Worm (Caenorhabditis elegans) whole organism, young adult: ENCODE measurements around the gene K02E10.6.
A peak's percentile ranks its signal among the peaks of the same experiment; 100 is the strongest.

ENCODE experiments used
- C17E4.6 ChIP-seq: fragments of 200-800 bp; sonication (Bioruptor generic); IDR thresholded peaks from 2 replicates; pipeline ENCODE4 v1.3.6; 2022; ENCODE audit warnings: missing genetic modification reagents, missing genetic modification characterization, missing compliant biosample characterization
- D2030.7 ChIP-seq: fragments of 200-800 bp; sonication (Bioruptor generic); IDR thresholded peaks from 2 replicates; pipeline ENCODE4 v1.3.6; 2022; ENCODE audit warnings: missing genetic modification reagents, missing genetic modification characterization, missing compliant biosample characterization
- F22D6.2 ChIP-seq: sonication (generic microtip); optimal IDR thresholded peaks from 2 replicates; lab custom pipeline; 2016; ENCODE audit warnings: mild to moderate bottlenecking, missing genetic modification characterization, missing compliant biosample characterization
- F39B2.1 ChIP-seq: fragments of 200-800 bp; sonication (Bioruptor generic); IDR thresholded peaks from 2 replicates; pipeline ENCODE4 v1.3.6; 2022; ENCODE audit warnings: missing genetic modification reagents, missing genetic modification characterization, missing compliant biosample characterization
- F55B11.4 ChIP-seq: sonication (generic microtip); optimal IDR thresholded peaks from 2 replicates; lab custom pipeline; 2016; ENCODE audit warnings: missing compliant biosample characterization, missing genetic modification characterization, borderline replicate concordance; ENCODE audit not compliant: insufficient read depth
- F57A8.1 ChIP-seq: fragments of 200-800 bp; sonication (Bioruptor generic); optimal IDR thresholded peaks from 2 replicates; lab custom pipeline; 2018; ENCODE audit warnings: mild to moderate bottlenecking, missing genetic modification characterization, moderate library complexity, missing compliant biosample characterization
- F57C9.4 ChIP-seq: sonication (generic microtip); optimal IDR thresholded peaks from 2 replicates; lab custom pipeline; 2017; ENCODE audit warnings: mild to moderate bottlenecking, missing genetic modification characterization, missing compliant biosample characterization
- Y56A3A.18 ChIP-seq: fragments of 200-800 bp; sonication (Bioruptor generic); IDR thresholded peaks from 2 replicates; pipeline ENCODE4 v1.3.6; 2022; ENCODE audit warnings: missing genetic modification reagents, missing genetic modification characterization, missing compliant biosample characterization
- ZK185.1 ChIP-seq: sonication (generic microtip); optimal IDR thresholded peaks from 2 replicates; lab custom pipeline; 2016; ENCODE audit warnings: mild to moderate bottlenecking, missing genetic modification characterization, missing compliant biosample characterization; ENCODE audit not compliant: poor library complexity, severe bottlenecking
- aptf-3 ChIP-seq: fragments of 200-800 bp; sonication (Bioruptor generic); IDR thresholded peaks from 2 replicates; pipeline ENCODE4 v1.3.6; 2022; ENCODE audit warnings: missing genetic modification characterization, missing compliant biosample characterization
- atf-7 ChIP-seq: sonication (generic microtip); optimal IDR thresholded peaks from 2 replicates; lab custom pipeline; 2017; ENCODE audit warnings: mild to moderate bottlenecking, missing genetic modification characterization, missing compliant biosample characterization
- attf-6 ChIP-seq: fragments of 200-800 bp; sonication (Bioruptor generic); IDR thresholded peaks from 2 replicates; pipeline ENCODE4 v1.3.6; 2022; ENCODE audit warnings: missing genetic modification reagents, missing genetic modification characterization, missing compliant biosample characterization
- ceh-40 ChIP-seq: fragments of 200-800 bp; sonication (Bioruptor generic); IDR thresholded peaks from 2 replicates; pipeline ENCODE4 v1.3.6; 2022; ENCODE audit warnings: missing genetic modification characterization, missing compliant biosample characterization
- ceh-79 ChIP-seq: sonication (generic microtip); optimal IDR thresholded peaks from 2 replicates; lab custom pipeline; 2017; ENCODE audit warnings: mild to moderate bottlenecking, missing genetic modification characterization, missing compliant biosample characterization
- egl-18 ChIP-seq: fragments of 200-800 bp; sonication (Bioruptor generic); IDR thresholded peaks from 2 replicates; pipeline ENCODE4 v1.3.6; 2022; ENCODE audit warnings: missing genetic modification reagents, missing genetic modification characterization, missing compliant biosample characterization
- egl-44 ChIP-seq: fragments of 200-800 bp; sonication (Bioruptor generic); IDR thresholded peaks from 2 replicates; pipeline ENCODE4 v1.3.6; 2022; ENCODE audit warnings: missing genetic modification reagents, missing genetic modification characterization, missing compliant biosample characterization
- egrh-3 ChIP-seq: fragments of 200-800 bp; sonication (Bioruptor generic); IDR thresholded peaks from 2 replicates; pipeline ENCODE4 v1.3.6; 2022; ENCODE audit warnings: missing genetic modification reagents, missing genetic modification characterization, missing compliant biosample characterization
- ekl-4 ChIP-seq: fragments of 200-800 bp; sonication (Bioruptor generic); IDR thresholded peaks from 2 replicates; pipeline ENCODE4 v1.3.6; 2022; ENCODE audit warnings: missing genetic modification reagents, missing genetic modification characterization, missing compliant biosample characterization
- hlh-12 ChIP-seq: sonication (generic microtip); optimal IDR thresholded peaks from 2 replicates; lab custom pipeline; 2016; ENCODE audit warnings: missing genetic modification characterization, missing compliant biosample characterization
- hrde-1 ChIP-seq: sonication (generic microtip); optimal IDR thresholded peaks from 2 replicates; lab custom pipeline; 2016; ENCODE audit warnings: missing genetic modification characterization, mild to moderate bottlenecking, missing compliant biosample characterization, moderate library complexity, missing genotype, missing genetic modification reagents, borderline replicate concordance
- lin-26 ChIP-seq: fragments of 200-800 bp; sonication (Bioruptor generic); IDR thresholded peaks from 2 replicates; pipeline ENCODE4 v1.3.6; 2022; ENCODE audit warnings: missing genetic modification reagents, missing genetic modification characterization, missing compliant biosample characterization
- lsl-1 ChIP-seq: fragments of 200-800 bp; sonication (Bioruptor generic); optimal IDR thresholded peaks from 2 replicates; lab custom pipeline; 2018; ENCODE audit warnings: mild to moderate bottlenecking, missing genetic modification characterization, moderate library complexity, missing compliant biosample characterization
- madf-3 ChIP-seq: fragments of 200-800 bp; sonication (Bioruptor generic); IDR thresholded peaks from 2 replicates; pipeline ENCODE4 v1.3.6; 2022; ENCODE audit warnings: missing genetic modification reagents, missing genetic modification characterization, missing compliant biosample characterization
- mxl-1 ChIP-seq: sonication (generic microtip); optimal IDR thresholded peaks from 2 replicates; lab custom pipeline; 2016; ENCODE audit warnings: missing genetic modification characterization, missing compliant biosample characterization
- nfya-2 ChIP-seq: fragments of 200-800 bp; sonication (Bioruptor generic); IDR thresholded peaks from 2 replicates; pipeline ENCODE4 v1.3.6; 2022; ENCODE audit warnings: missing genetic modification reagents, missing genetic modification characterization, missing compliant biosample characterization
- nfyb-1 ChIP-seq: fragments of 200-800 bp; sonication (Bioruptor generic); IDR thresholded peaks from 2 replicates; pipeline ENCODE4 v1.3.6; 2022; ENCODE audit warnings: missing genetic modification reagents, missing genetic modification characterization, missing compliant biosample characterization
- nhr-179 ChIP-seq: sonication (generic microtip); optimal IDR thresholded peaks from 2 replicates; lab custom pipeline; 2016; ENCODE audit warnings: mild to moderate bottlenecking, missing genetic modification characterization, missing compliant biosample characterization
- rpc-1 ChIP-seq, 2 experiments: fragments of 150-350 bp in 1 of 2; sonication (generic microtip) in 1 of 2; optimal IDR thresholded peaks; 2 replicates each; lab custom pipeline; 2014 to 2018; ENCODE audit warnings: missing biosample characterization in 1 of 2, missing genetic modification characterization in 1 of 2, missing genetic modification reagents in 1 of 2, missing genotype in 1 of 2
- snpc-1.1 ChIP-seq: sonication (generic microtip); optimal IDR thresholded peaks from 2 replicates; lab custom pipeline; 2017; ENCODE audit warnings: missing genetic modification characterization, mild to moderate bottlenecking, missing compliant biosample characterization, antibody characterized with exemption, moderate library complexity, missing genotype, missing genetic modification reagents; ENCODE audit not compliant: insufficient read depth
- snpc-3.4 ChIP-seq: sonication (generic microtip); optimal IDR thresholded peaks from 2 replicates; lab custom pipeline; 2017; ENCODE audit warnings: missing genetic modification characterization, mild to moderate bottlenecking, missing compliant biosample characterization, antibody characterized with exemption, moderate library complexity, missing genotype, missing genetic modification reagents
- snpc-4 ChIP-seq, 5 experiments: fragments of 150-350 bp in 1 of 5; sonication (generic microtip) in 4 of 5; optimal IDR thresholded peaks; 2 replicates each; lab custom pipeline; 2014 to 2018; ENCODE audit warnings: missing genetic modification characterization in 5 of 5, missing biosample characterization in 3 of 5, antibody characterized with exemption in 2 of 5, mild to moderate bottlenecking in 2 of 5, missing compliant biosample characterization in 2 of 5, missing genotype in 2 of 5, moderate library complexity in 2 of 5, missing genetic modification reagents in 1 of 5
- unc-130 ChIP-seq: sonication (generic microtip); optimal IDR thresholded peaks from 2 replicates; lab custom pipeline; 2016; ENCODE audit warnings: missing genetic modification reagents, missing genetic modification characterization, missing compliant biosample characterization
- zim-3 ChIP-seq: sonication (generic microtip); optimal IDR thresholded peaks from 2 replicates; lab custom pipeline; 2017; ENCODE audit warnings: mild to moderate bottlenecking, missing genetic modification characterization, moderate library complexity, missing compliant biosample characterization
- ztf-28 ChIP-seq: fragments of 200-800 bp; sonication (Bioruptor generic); IDR thresholded peaks from 2 replicates; pipeline ENCODE4 v1.3.6; 2022; ENCODE audit warnings: missing genetic modification reagents, missing genetic modification characterization, missing compliant biosample characterization
- ztf-3 ChIP-seq: fragments of 200-800 bp; sonication (Bioruptor generic); optimal IDR thresholded peaks from 2 replicates; lab custom pipeline; 2018; ENCODE audit warnings: mild to moderate bottlenecking, missing genetic modification characterization, missing compliant biosample characterization

The K02E10.6 gene

DNA sequence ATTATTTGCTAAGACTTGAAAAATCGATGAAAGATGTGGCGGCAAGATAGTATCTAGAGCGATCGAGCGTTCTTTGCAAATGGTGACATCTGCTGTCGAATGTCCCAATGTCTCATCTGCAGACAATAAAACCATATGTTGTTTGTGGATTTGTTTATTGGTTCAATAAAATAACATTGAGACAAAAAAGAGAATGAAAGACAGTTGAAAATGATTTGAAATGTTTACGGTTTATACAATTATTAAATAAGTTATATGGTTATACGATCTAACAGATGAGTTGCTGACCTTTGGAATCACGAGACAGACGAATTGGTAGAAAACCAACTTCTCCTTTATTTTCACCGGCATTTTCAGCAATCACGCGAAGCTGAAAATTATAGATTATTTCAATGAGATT is 9.0 kb downstream of the K02E10.6 start, which contains the start of gene R04B3.2:
Gene R04B3.2, minus strand, starts transcription at position 101 of the 400 bp plus-strand sequence.
- TF ChIP-seq Y56A3A.18 (GFP tag; lab: Robert Waterston, UW) (no peak), egl-44 (GFP tag; lab: Robert Waterston, UW) (no peak), ceh-40 (no peak), F57A8.1 (GFP tag; lab: Kevin White, UChicago) (no peak), atf-7 (tag; lab: Kevin White, UChicago) (no peak), lsl-1 (GFP tag; lab: Kevin White, UChicago) (no peak), ztf-3 (GFP tag; lab: Kevin White, UChicago) (no peak), mxl-1 (tag; lab: Kevin White, UChicago) (no peak), lin-26 (no peak), unc-130 (GFP tag; lab: Kevin White, UChicago) (no peak), nfya-2 (GFP tag; lab: Robert Waterston, UW) (no peak), egrh-3 (GFP tag; lab: Robert Waterston, UW) (no peak), ekl-4 (no peak), ZK185.1 (no peak), F57C9.4 (no peak), hlh-12 (tag; lab: Kevin White, UChicago) (no peak), zim-3 (tag; lab: Kevin White, UChicago) (no peak), F55B11.4 (tag; lab: Kevin White, UChicago) (no peak)
- TF ChIP-seq, all 124 proteins: peak for 0

DNA sequence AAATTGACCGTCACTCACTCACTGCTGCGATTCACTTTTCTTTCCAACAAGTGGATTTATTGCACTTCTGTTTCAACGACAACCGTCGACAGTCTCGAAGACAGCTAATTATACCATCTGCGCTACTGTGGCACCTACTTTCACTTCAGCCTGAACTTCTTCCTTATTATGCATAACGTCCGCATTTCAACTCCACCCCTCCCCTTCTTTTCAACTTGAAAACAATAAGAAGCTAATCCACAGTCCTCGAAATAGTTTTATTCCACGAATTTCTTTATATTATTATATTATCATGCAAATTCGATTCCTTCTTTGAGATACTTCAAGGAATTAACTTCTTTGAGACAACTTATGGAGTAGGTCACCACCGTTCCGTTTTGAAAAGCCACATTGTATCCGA is 11.3 kb downstream of the K02E10.6 start, which contains the start of gene R04B3.1:
Gene R04B3.1, minus strand, starts transcription at position 101 of the 400 bp plus-strand sequence.
- TF ChIP-seq ztf-28 (GFP tag; lab: Robert Waterston, UW): no peak
- TF ChIP-seq F22D6.2 (tag; lab: Kevin White, UChicago): no peak
- no peak for TF ChIP-seq aptf-3
- TF ChIP-seq, all 124 proteins: peak for 0

DNA sequence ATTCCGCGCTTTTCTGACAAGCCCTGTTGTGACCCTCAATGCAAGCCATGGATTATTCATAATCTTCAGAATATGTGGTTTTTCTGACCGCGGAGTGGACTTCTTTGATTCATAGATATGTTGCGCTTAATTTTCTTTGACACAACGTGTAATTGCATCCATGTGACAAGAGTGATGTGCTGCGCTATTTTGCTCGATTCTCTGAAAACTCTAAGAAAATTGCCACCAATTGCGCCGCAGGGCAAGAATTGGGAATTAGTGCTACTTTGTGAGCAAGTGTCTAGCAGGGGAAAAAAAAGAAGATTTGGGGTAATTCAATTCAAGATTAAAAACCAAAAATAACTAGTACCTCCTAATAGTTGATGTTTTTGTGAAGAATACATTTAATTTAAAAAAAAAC is 18.5 kb downstream of the K02E10.6 start:
- TF ChIP-seq egl-18 (GFP tag; lab: Robert Waterston, UW) (no peak), C17E4.6 (no peak), hrde-1 (tag; lab: Kevin White, UChicago) (no peak), ceh-79 (no peak), F22D6.2 (tag; lab: Kevin White, UChicago) (no peak), nhr-179 (no peak), attf-6 (GFP tag; lab: Robert Waterston, UW) (no peak), D2030.7 (no peak), madf-3 (no peak), F39B2.1 (GFP tag; lab: Robert Waterston, UW) (no peak), snpc-3.4 (tag; lab: Kevin White, UChicago) (no peak), nfyb-1 (GFP tag; lab: Robert Waterston, UW) (no peak)

DNA sequence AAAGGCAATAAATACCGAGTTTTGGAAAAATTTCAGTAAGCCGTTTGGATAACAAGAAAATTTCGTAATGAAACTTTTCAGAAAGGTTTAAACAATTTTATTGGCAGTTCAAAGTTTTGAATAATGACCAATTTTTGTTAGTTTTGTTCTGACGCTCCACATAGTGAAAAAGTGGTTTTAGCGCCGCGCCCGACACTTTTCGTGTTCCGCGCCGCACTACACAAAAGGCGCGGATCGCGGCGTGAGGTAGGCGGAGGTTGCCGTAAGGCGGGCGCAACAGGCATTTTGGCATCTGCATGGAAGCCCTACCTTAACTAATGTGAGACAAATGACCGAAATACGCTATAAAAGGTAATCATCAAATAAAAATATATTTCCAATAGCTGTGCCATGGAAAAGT is 20.8 kb downstream of the K02E10.6 start:
- TF ChIP-seq rpc-1 (optimal IDR thresholded peaks at IDR 0.05; lab: Kevin White, UChicago) (no peak), rpc-1 (tag; optimal IDR thresholded peaks at IDR 0.05; lab: Kevin White, UChicago) (no peak), snpc-4 (GFP tag; optimal IDR thresholded peaks at IDR 0.05; lab: Kevin White, UChicago) (no peak), snpc-4 (tag; optimal IDR thresholded peaks at IDR 0.05; lab: Kevin White, UChicago) (peak in 2 of 4 experiments; percentile 52 to 76), snpc-1.1 (peak; percentile 42)
